Worm (Caenorhabditis elegans): Measurements from ENCODE around the gene srx-18.

ce11 chrV:17810053-17810452, 11.4 kb upstream of the srx-18 start, which contains the start of gene srh-296:
- TF ChIP-seq unc-39 (tag; optimal IDR thresholded peaks at IDR 0.05) (no peak), peb-1 (tag; optimal IDR thresholded peaks at IDR 0.05) (no peak)

Measured in whole organism, L2 larva.